Fruit fly (Drosophila melanogaster): Measurements from ENCODE around the gene CG33095.

DNA sequence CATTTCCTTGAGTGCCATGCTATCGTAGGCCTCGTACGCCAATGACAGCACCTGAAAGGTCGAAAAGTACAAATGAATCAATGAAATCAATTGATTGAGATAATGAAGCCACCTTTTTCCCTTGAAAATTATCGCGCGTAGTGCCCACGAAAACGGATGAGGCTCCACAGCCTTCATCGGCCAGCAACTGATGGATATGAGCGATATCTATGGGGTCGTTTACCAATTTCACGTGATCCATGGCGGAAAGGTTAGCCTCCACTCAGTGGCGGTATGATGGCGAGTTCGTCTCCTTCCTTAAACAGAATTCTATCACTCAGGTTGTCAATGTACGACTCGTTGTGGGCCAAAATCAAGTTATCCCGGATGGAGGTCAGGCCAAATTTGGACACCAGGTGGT is 29.4 kb downstream of the CG33095 start:
- TF ChIP-seq CG8478 (optimal IDR thresholded peaks at IDR 0.05) = no peak
- TF ChIP-seq Dll (optimal IDR thresholded peaks at IDR 0.05) = no peak
- TF ChIP-seq usp (GFP tag; optimal IDR thresholded peaks at IDR 0.05) = no peak
- TF ChIP-seq psq (optimal IDR thresholded peaks at IDR 0.05) = no peak
